Fruit fly (Drosophila melanogaster): ENCODE data around the gene Lrp4.

Lrp4 gene

dm6 chrX:15889780-15890608, 20.7 kb upstream of the Lrp4 start, which contains the start of the genes MSBP and CG15916 (continued):
- peak; percentile 45; the same call in 1 of the 2 replicates for TF ChIP-seq CG9932 (GFP tag; IDR thresholded peaks at IDR 0.05)
- TF ChIP-seq CG3995 (GFP tag; optimal IDR thresholded peaks at IDR 0.05), result peak; percentile 76
- TF ChIP-seq Elba2 (GFP tag; optimal IDR thresholded peaks at IDR 0.05), result peak; percentile 13
- no peak for TF ChIP-seq Fer1 (GFP tag; optimal IDR thresholded peaks at IDR 0.05)
- peak; percentile 34 for TF ChIP-seq CG4424 (GFP tag; optimal IDR thresholded peaks at IDR 0.05)
- peak; percentile 37 for TF ChIP-seq CG8290 (GFP tag; optimal IDR thresholded peaks at IDR 0.05)
- TF ChIP-seq CG8290 (tag; optimal IDR thresholded peaks at IDR 0.05), result peak in 1 of 2 experiments; percentile 32
- no peak for TF ChIP-seq sqz (GFP tag; optimal IDR thresholded peaks at IDR 0.05)
- 0 out of 2 replicates have a peak, but pooled peaks have one; percentile 24 for TF ChIP-seq amos (GFP tag; IDR thresholded peaks at IDR 0.05; ENCODE audit: partially characterized antibody)
- no peak for TF ChIP-seq CG10147 (GFP tag; optimal IDR thresholded peaks at IDR 0.05)
- TF ChIP-seq peb (GFP tag; IDR thresholded peaks at IDR 0.05), result no peak
- peak; percentile 13; the same call in 1 of the 2 replicates for TF ChIP-seq CG13287 (GFP tag; IDR thresholded peaks at IDR 0.05; ENCODE audit: partially characterized antibody)
- no peak for TF ChIP-seq lov (optimal IDR thresholded peaks at IDR 0.05)
- TF ChIP-seq lov (GFP tag; IDR thresholded peaks at IDR 0.05), result no peak
- peak; percentile 59 for TF ChIP-seq CG12391 (tag; optimal IDR thresholded peaks at IDR 0.05)
- TF ChIP-seq Dref (GFP tag; IDR thresholded peaks at IDR 0.05), result peak; percentile 61
- TF ChIP-seq CG10654 (GFP tag; optimal IDR thresholded peaks at IDR 0.05), result no peak
- peak; percentile 13 for TF ChIP-seq Dek (tag; optimal IDR thresholded peaks at IDR 0.05)
- peak; percentile 59 for TF ChIP-seq CG17802 (tag; optimal IDR thresholded peaks at IDR 0.05)
- TF ChIP-seq CG7372 (GFP tag; IDR thresholded peaks at IDR 0.05), result peak; percentile 20; the same call in 1 of the 2 replicates
- no peak for TF ChIP-seq p53 (GFP tag; optimal IDR thresholded peaks at IDR 0.05)
- TF ChIP-seq Rfx (GFP tag; IDR thresholded peaks at IDR 0.05), result peak; percentile 49; the same call in 1 of the 2 replicates
- peak; percentile 50 for TF ChIP-seq CG13775 (GFP tag; optimal IDR thresholded peaks at IDR 0.05)
- no peak for TF ChIP-seq HLHmδ (GFP tag; optimal IDR thresholded peaks at IDR 0.05)
- 0 out of 3 replicates have a peak, but pooled peaks have one; percentile 27 for TF ChIP-seq Mrtf (GFP tag; IDR thresholded peaks at IDR 0.05)
- peak; percentile 43 for TF ChIP-seq fd96Cb (tag; optimal IDR thresholded peaks at IDR 0.05)
- 0 out of 2 replicates have a peak, but pooled peaks have one; percentile 8 for TF ChIP-seq Taf1 (GFP tag; IDR thresholded peaks at IDR 0.05)
- peak; percentile 12 for TF ChIP-seq CG15696 (tag; optimal IDR thresholded peaks at IDR 0.05)
- no peak for TF ChIP-seq trem (tag; optimal IDR thresholded peaks at IDR 0.05)
- no peak for TF ChIP-seq ro (GFP tag; IDR thresholded peaks at IDR 0.05)
- TF ChIP-seq CG10267 (tag; optimal IDR thresholded peaks at IDR 0.05), result peak; percentile 70
- peak; percentile 59; the same call in 1 of the 2 replicates for TF ChIP-seq CG31441 (GFP tag; IDR thresholded peaks at IDR 0.05)
- TF ChIP-seq CG11247 (GFP tag; IDR thresholded peaks at IDR 0.05), result 0 out of 2 replicates have a peak, but pooled peaks have one; percentile 24
- peak in 1 of 2 experiments; percentile 33 for TF ChIP-seq bsh (GFP tag; optimal IDR thresholded peaks at IDR 0.05)
- TF ChIP-seq nmo (GFP tag; optimal IDR thresholded peaks at IDR 0.05), result peak; percentile 70

- TF ChIP-seq seq (GFP tag; IDR thresholded peaks at IDR 0.05), result no peak
- TF ChIP-seq CG34422 (GFP tag; IDR thresholded peaks at IDR 0.05), result no peak; the same call in 2 of the 3 replicates
- no peak for TF ChIP-seq CG1602 (GFP tag; optimal IDR thresholded peaks at IDR 0.05)
- TF ChIP-seq Spps (tag; optimal IDR thresholded peaks at IDR 0.05), result no peak
- no peak for TF ChIP-seq chm (GFP tag; IDR thresholded peaks at IDR 0.05)
- TF ChIP-seq CG31441 (GFP tag; IDR thresholded peaks at IDR 0.05), result no peak
- no peak for TF ChIP-seq da (GFP tag; optimal IDR thresholded peaks at IDR 0.05)
- TF ChIP-seq CG8388 (GFP tag; optimal IDR thresholded peaks at IDR 0.05), result no peak
- no peak for TF ChIP-seq tin (GFP tag; optimal IDR thresholded peaks at IDR 0.05)
- TF ChIP-seq slbo (GFP tag; IDR thresholded peaks at IDR 0.05), result peak; percentile 29; the same call in 1 of the 2 replicates
- TF ChIP-seq MESR4 (GFP tag; optimal IDR thresholded peaks at IDR 0.05), result peak; percentile 72
- peak; percentile 96 for TF ChIP-seq mld (GFP tag; IDR thresholded peaks at IDR 0.05; ENCODE audit: partially characterized antibody)
- no peak for TF ChIP-seq Aef1 (GFP tag; IDR thresholded peaks at IDR 0.05)
- TF ChIP-seq crc (GFP tag; optimal IDR thresholded peaks at IDR 0.05), result no peak
- peak; percentile 20 for TF ChIP-seq Vsx1 (GFP tag; optimal IDR thresholded peaks at IDR 0.05)
Measured at dm6 chrX:15891606-15892345, 18.9 kb upstream of the Lrp4 start, which contains the start of gene shi. Gene shi (plus strand): TSS chrX:15892116.
